Worm (Caenorhabditis elegans) whole organism, midembryonic: Measurements from ENCODE around the gene C25G4.17.

ENCODE experiments used
- T22C8.4 ChIP-seq: fragments of 200-800 bp; sonication (Bioruptor generic); IDR thresholded peaks from 2 replicates; pipeline ENCODE4 v1.3.6; 2022; ENCODE audit warnings: missing genetic modification characterization, missing compliant biosample characterization
- cog-1 ChIP-seq: sonication (generic microtip); optimal IDR thresholded peaks from 2 replicates; lab custom pipeline; 2016; ENCODE audit warnings: missing genetic modification characterization, missing compliant biosample characterization
- flt-1 ChIP-seq: fragments of 200-800 bp; sonication (Bioruptor generic); IDR thresholded peaks from 2 replicates; pipeline ENCODE4 v1.3.6; 2022; ENCODE audit warnings: missing genetic modification characterization, missing compliant biosample characterization
- klf-2 ChIP-seq: fragments of 200-800 bp; sonication (Bioruptor generic); conservative IDR thresholded peaks from 2 replicates; pipeline ENCODE4 v1.3.6; 2022; ENCODE audit warnings: missing genetic modification reagents, missing genetic modification characterization, missing compliant biosample characterization
- med-1 ChIP-seq: sonication (generic microtip); optimal IDR thresholded peaks from 2 replicates; lab custom pipeline; 2017; ENCODE audit warnings: missing genetic modification characterization, mild to moderate bottlenecking, missing compliant biosample characterization, antibody characterized with exemption, missing genetic modification reagents; ENCODE audit not compliant: insufficient read depth
- ref-1 ChIP-seq: fragments of 200-800 bp; sonication (Bioruptor generic); conservative IDR thresholded peaks from 2 replicates; pipeline ENCODE4 v1.3.6; 2022; ENCODE audit warnings: missing genetic modification reagents, missing genetic modification characterization, missing compliant biosample characterization
- tab-1 ChIP-seq: fragments of 200-800 bp; sonication (Bioruptor generic); IDR thresholded peaks from 2 replicates; pipeline ENCODE4 v1.3.6; 2022; ENCODE audit warnings: missing genetic modification characterization, missing compliant biosample characterization
- ztf-23 ChIP-seq: fragments of 200-800 bp; sonication (Bioruptor generic); IDR thresholded peaks from 2 replicates; pipeline ENCODE4 v1.3.6; 2022; ENCODE audit warnings: missing genetic modification reagents, missing genetic modification characterization, missing compliant biosample characterization
- ztf-29 ChIP-seq: fragments of 200-800 bp; sonication (Bioruptor generic); IDR thresholded peaks from 2 replicates; pipeline ENCODE4 v1.3.6; 2022; ENCODE audit warnings: missing genetic modification reagents, missing genetic modification characterization, missing compliant biosample characterization

C25G4.17 gene

DNA sequence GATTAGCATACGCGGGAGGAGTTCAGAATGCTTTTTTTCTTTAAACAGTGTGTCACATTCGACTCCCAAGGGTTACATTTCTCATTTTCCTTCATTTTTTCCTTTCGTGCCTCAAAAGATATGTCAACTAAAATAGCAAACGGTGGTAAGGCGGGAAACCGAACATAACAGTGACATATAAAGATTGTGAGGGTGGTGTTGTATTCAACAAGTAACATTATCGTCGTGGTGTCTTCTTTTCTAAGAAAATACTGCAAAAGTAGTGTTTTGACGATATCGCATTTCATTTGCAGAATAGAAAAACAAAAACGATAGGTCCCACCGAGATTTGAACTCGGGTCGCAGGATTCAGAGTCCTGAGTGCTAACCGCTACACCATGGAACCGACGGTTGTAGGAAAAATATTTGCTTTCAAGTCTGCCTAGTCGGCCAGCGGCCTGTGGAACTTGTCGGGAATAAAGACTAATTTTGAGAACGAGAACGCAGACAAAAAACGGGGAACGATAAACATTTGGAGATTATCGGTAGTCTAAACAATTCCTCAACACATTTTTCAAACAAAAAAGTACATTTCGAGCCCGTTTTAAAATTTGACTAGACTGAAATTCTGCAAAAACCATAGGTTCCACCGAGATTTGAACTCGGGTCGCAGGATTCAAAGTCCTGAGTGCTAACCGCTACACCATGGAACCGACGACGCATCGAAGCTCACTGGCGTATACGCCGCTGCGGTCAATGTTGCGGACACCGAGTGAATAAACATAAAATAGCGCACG lies 25.0 kb upstream of the C25G4.17 start:
- no peak for TF ChIP-seq ztf-29 (GFP tag; lab: Robert Waterston, UW)
- TF ChIP-seq klf-2 (GFP tag; lab: Robert Waterston, UW): no peak
- TF ChIP-seq tab-1 (GFP tag; lab: Robert Waterston, UW): peak; percentile 52; the same call in 1 of the 2 replicates
- TF ChIP-seq T22C8.4 (GFP tag; lab: Robert Waterston, UW): peak; percentile 53; the same call in 1 of the 2 replicates
- TF ChIP-seq ztf-23: 0 out of 2 replicates have a peak, but pooled peaks have one; percentile 38
- peak; percentile 23 for TF ChIP-seq med-1
- 0 out of 2 replicates have a peak, but pooled peaks have one; percentile 5 for TF ChIP-seq ref-1
- peak; percentile 66 for TF ChIP-seq flt-1 (GFP tag; lab: Robert Waterston, UW)
- no peak for TF ChIP-seq cog-1

DNA sequence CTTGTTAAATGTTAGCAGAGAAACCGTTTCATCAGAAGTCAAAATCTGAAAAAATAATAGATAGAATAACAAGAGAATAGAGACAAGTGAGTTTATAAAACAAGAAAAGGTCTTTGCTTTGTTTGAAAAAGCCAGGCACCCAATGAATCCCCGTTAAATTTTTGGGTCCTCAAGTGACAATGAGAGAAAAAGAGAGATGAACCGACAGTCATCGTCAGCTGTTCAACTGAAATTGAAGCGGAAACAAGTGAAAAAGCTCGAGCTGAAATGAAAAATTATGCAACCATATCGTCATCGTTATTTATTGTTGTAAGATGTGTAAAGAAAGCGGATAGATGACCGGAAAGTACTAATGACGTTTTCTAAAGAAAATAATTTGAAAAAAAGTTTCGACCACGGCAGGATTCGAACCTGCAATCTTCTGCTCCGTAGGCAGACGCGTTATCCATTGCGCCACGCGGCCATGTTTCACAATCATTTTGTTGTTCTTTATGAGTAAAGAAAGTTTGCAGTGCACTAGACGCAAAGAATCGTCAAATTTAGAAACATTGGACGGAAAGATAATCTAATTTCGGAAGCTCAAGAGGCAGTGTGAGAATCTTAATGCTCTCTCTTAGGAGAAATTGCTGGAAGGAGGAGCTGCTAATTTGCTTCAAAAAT lies 24.1 kb upstream of the C25G4.17 start, which contains the start of gene F08G5.3:
Gene F08G5.3, minus strand, starts transcription at position 51 of the 660 bp plus-strand sequence.
- TF ChIP-seq tab-1 (GFP tag; lab: Robert Waterston, UW): peak; percentile 76; the same call in 1 of the 2 replicates
- peak; percentile 70 for TF ChIP-seq flt-1 (GFP tag; lab: Robert Waterston, UW)
- TF ChIP-seq ztf-29 (GFP tag; lab: Robert Waterston, UW): no peak

DNA sequence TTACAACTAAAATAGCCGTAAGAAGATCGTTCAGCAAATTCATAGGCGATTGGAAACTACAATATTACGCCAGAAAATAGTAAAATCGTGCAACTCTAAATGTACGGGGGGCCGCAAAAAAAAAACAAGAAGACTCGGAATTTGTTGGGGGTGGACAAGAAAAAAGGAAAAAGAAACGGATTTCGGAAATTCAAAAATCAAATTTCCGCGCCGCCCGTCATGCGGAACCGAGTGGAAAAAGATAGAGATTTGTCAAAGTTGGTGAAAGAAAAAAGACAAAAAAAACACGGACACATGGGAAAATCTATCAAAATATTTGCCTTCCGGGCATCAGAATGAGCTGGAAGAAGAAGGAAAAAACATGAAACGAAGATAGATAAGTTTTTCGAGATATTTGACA lies 22.5 kb upstream of the C25G4.17 start:
- TF ChIP-seq tab-1 (GFP tag; lab: Robert Waterston, UW): no peak
- no peak for TF ChIP-seq ztf-29 (GFP tag; lab: Robert Waterston, UW)
- TF ChIP-seq med-1: no peak
- TF ChIP-seq ztf-23: no peak
- no peak for TF ChIP-seq flt-1 (GFP tag; lab: Robert Waterston, UW)
- TF ChIP-seq T22C8.4 (GFP tag; lab: Robert Waterston, UW): no peak
- TF ChIP-seq klf-2 (GFP tag; lab: Robert Waterston, UW): no peak
- TF ChIP-seq cog-1: no peak
- TF ChIP-seq ref-1: no peak

DNA sequence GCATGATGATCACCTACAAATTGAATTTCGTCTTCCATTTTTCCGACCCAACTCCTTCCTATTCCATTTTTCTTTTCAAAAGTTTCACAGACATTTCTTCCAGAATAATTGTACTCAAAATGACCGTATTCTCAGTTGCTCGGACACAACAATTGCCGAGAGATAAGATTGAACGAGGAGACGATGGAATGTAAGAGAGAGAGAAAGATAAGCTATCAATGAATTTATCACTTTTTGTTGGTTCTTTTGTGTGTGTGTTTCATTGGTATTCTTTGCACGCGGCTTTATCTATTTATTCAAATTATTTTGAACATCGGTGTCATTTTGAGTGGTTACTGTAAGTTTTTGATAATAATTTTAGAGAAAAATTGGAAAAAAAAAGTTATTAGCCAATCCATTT lies 21.4 kb upstream of the C25G4.17 start, which contains the start of gene ugt-65:
Gene ugt-65, plus strand, starts transcription at position 229 of the 400 bp plus-strand sequence.
- TF ChIP-seq cog-1: no peak
- TF ChIP-seq T22C8.4 (GFP tag; lab: Robert Waterston, UW): no peak
- no peak for TF ChIP-seq ref-1

ce11 chrIV:12425595-12425994 lies 16.2 kb upstream of the C25G4.17 start:
- TF ChIP-seq klf-2 (GFP tag; lab: Robert Waterston, UW) (no peak), cog-1 (no peak), tab-1 (GFP tag; lab: Robert Waterston, UW) (no peak), ztf-29 (GFP tag; lab: Robert Waterston, UW) (no peak), ref-1 (no peak), flt-1 (GFP tag; lab: Robert Waterston, UW) (no peak), ztf-23 (no peak), T22C8.4 (GFP tag; lab: Robert Waterston, UW) (no peak), med-1 (no peak)

ce11 chrIV:12427687-12428284 lies 14.0 kb upstream of the C25G4.17 start:
- TF ChIP-seq klf-2 (GFP tag; lab: Robert Waterston, UW): 0 out of 2 replicates have a peak, but pooled peaks have one; percentile 10
- TF ChIP-seq T22C8.4 (GFP tag; lab: Robert Waterston, UW): no peak
- TF ChIP-seq tab-1 (GFP tag; lab: Robert Waterston, UW): 0 out of 2 replicates have a peak, but pooled peaks have one; percentile 31
- TF ChIP-seq ztf-29 (GFP tag; lab: Robert Waterston, UW): no peak
- no peak for TF ChIP-seq ztf-23

DNA sequence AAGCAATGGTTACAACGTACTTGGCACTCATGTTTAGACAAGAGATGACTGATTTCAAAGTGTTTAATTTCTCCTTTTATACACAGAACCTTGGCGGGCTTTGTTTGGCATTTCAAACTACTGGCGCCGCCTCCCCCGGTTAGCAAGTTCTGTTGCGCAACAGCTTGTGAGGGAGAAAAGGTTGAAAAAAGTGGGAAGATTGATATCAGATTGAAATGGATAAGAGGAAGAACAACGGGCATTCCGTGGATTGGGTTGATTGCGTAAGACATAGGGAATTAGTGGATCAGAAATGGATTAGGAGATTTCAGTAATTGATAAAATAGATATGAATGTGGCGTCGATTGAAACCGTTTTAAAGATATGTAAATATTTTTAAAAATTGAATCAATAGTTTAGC lies 13.3 kb upstream of the C25G4.17 start, which contains the start of gene col-130:
Gene col-130, minus strand, starts transcription at position 50 of the 400 bp plus-strand sequence.
- no peak for TF ChIP-seq ref-1
- no peak for TF ChIP-seq T22C8.4 (GFP tag; lab: Robert Waterston, UW)
- no peak for TF ChIP-seq med-1
- TF ChIP-seq ztf-29 (GFP tag; lab: Robert Waterston, UW): no peak
- TF ChIP-seq tab-1 (GFP tag; lab: Robert Waterston, UW): no peak
- TF ChIP-seq flt-1 (GFP tag; lab: Robert Waterston, UW): no peak
- no peak for TF ChIP-seq cog-1
- no peak for TF ChIP-seq klf-2 (GFP tag; lab: Robert Waterston, UW)
- TF ChIP-seq ztf-23: no peak

ce11 chrIV:12429504-12429903 lies 12.3 kb upstream of the C25G4.17 start:
- TF ChIP-seq ztf-29 (GFP tag; lab: Robert Waterston, UW): no peak
- TF ChIP-seq flt-1 (GFP tag; lab: Robert Waterston, UW): no peak
- TF ChIP-seq ztf-23: no peak
- no peak for TF ChIP-seq klf-2 (GFP tag; lab: Robert Waterston, UW)
- TF ChIP-seq cog-1: no peak
- no peak for TF ChIP-seq T22C8.4 (GFP tag; lab: Robert Waterston, UW)
- TF ChIP-seq ref-1: no peak
- no peak for TF ChIP-seq med-1
- TF ChIP-seq tab-1 (GFP tag; lab: Robert Waterston, UW): no peak

DNA sequence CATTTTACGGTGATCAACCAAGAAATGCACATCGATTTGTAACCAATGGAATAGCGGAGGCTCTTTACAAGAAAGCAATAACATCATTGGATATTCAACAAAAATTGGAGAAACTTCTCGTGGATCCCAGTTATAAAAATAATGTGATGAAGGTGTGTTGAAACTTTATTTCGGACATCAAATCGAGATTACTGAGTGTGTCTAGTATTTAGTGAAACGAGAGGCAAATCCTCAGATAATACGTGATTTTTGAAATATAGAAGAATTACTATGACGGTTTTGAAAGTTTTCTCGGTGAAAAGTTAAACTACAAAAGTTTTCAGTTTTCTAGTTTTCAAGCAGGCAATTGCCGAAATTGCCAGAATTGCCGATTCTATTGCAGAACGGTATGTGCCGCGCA lies 10.1 kb upstream of the C25G4.17 start:
- no peak for TF ChIP-seq klf-2 (GFP tag; lab: Robert Waterston, UW)
- TF ChIP-seq cog-1: no peak
- TF ChIP-seq tab-1 (GFP tag; lab: Robert Waterston, UW): no peak
- no peak for TF ChIP-seq flt-1 (GFP tag; lab: Robert Waterston, UW)
